Worm (Caenorhabditis elegans): Measurements from ENCODE around the gene Y57G11C.28.

DNA sequence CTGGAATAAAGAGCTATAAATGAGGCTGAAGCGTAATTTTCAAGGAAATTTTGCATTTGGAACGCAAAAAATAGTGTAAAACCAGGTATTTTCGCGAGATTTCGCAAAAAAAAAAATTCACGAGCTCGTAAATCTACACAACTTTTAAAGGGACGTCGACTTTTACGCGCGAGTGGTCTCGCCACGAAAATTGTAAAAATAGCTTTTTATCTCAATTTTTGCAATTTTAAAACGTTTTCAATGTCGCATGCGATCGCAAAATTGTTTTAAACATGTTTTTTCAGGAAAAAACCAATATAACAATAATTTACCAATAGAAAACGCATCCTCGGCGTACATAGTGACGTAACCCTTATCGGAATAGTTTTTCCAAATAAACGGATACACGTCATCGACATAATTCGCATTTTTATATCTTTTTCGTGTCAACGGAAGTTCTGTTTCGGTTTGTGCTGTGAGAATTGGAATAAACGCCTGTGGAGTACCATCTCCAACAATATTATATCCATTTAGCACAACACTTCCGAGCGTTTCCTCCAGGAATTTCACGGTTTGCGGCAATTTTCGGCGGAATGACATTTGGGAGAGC is 27.3 kb downstream of the Y57G11C.28 start:
- no peak for TF ChIP-seq ham-2 (GFP tag; optimal IDR thresholded peaks at IDR 0.05)
- no peak for TF ChIP-seq mep-1 (tag; optimal IDR thresholded peaks at IDR 0.05)
- TF ChIP-seq unc-39 (tag; optimal IDR thresholded peaks at IDR 0.05) = no peak
- TF ChIP-seq unc-62 (GFP tag; optimal IDR thresholded peaks at IDR 0.05) = no peak
- no peak for TF ChIP-seq unc-120 (tag; optimal IDR thresholded peaks at IDR 0.05; ENCODE audit: poor library complexity, severe bottlenecking)
- TF ChIP-seq lin-13 (tag; optimal IDR thresholded peaks at IDR 0.05) = no peak

All from whole organism, mixed stage, embryonic.